Fruit fly (Drosophila melanogaster): ENCODE results near the gene Whamy.
A peak's percentile ranks its signal among the peaks of the same experiment; 100 is the strongest.

Gene Whamy

DNA sequence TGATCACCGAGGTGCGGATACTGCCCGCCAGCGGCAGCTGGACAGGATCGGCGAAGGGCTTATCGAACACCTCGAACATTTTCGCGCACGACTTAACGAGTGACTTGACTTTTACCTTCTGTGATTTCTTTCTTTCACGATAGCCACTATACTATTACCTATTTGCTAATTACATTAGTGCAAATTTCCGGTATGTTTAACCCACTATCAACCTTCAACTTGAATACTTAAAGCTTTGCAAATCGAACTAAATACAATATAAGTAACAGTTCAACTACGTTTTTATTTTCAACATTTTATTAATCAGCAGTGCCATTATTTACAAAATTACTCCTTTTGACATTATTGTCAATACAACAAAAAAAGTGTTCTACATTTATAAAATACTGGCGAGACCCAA is 42.7 kb upstream of the Whamy start, which contains the start of gene CG16904:
CG16904 (minus strand) TSS at position 101 of the 400 bp plus-strand sequence.
- TF ChIP-seq Rel (GFP tag; optimal IDR thresholded peaks at IDR 0.05) (no peak), Rel (tag; optimal IDR thresholded peaks at IDR 0.05) (no peak), brk (GFP tag; optimal IDR thresholded peaks at IDR 0.05) (no peak), Sp1 (GFP tag; optimal IDR thresholded peaks at IDR 0.05) (no peak), OdsH (GFP tag; optimal IDR thresholded peaks at IDR 0.05) (no peak), Abd-B (GFP tag; optimal IDR thresholded peaks at IDR 0.05) (no peak), CG32264 (GFP tag; optimal IDR thresholded peaks at IDR 0.05) (no peak), h (GFP tag; optimal IDR thresholded peaks at IDR 0.05) (no peak), Hnf4 (GFP tag; optimal IDR thresholded peaks at IDR 0.05) (no peak), CG9705 (GFP tag; optimal IDR thresholded peaks at IDR 0.05) (no peak), foxo (GFP tag; optimal IDR thresholded peaks at IDR 0.05) (no peak), Mio (GFP tag; optimal IDR thresholded peaks at IDR 0.05) (no peak), usp (GFP tag; optimal IDR thresholded peaks at IDR 0.05) (no peak), pan (optimal IDR thresholded peaks at IDR 0.05) (no peak)

DNA sequence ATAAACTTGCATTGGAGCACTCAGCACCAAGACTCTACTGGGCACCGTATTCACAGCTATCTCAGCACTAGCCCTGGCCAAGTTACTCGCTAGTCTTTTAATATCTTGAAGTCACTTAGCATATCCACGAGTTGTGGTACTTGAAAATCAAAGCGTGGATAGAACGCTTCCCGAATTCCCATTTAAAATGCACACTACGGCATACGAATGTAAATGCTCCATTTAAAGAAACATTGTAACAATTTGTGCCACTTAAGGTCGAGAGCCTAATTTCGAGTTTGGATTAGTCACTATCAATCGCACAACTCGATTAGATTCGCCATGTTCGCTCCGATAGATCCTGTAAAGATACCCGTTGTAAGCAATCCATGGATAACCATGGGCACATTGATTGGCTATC is 39.6 kb upstream of the Whamy start, which contains the start of gene eloF:
eloF (plus strand) TSS at position 301 of the 400 bp plus-strand sequence.
- TF ChIP-seq CG9705 (GFP tag; optimal IDR thresholded peaks at IDR 0.05) (no peak), HLH106 (tag; optimal IDR thresholded peaks at IDR 0.05) (no peak)

DNA sequence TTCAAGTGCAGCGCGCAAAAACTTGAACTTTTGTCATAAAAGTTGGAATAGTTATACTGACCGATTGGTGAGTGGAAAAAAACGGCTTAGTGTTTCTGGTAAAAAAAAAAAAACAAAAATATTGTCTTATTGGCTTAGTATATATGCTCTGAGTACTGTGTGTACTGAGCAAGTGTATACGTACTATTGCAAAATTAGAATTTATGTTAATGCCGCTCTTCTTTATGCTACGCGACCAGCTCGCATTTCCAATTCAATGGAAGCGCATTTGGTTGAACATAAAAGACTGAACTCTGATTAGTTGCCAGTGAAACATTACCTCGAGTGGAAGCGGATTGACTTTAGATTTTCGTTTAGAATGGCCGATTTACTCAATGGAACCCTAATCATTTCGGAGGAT is 38.2 kb upstream of the Whamy start, which contains the start of gene CG8534:
CG8534 (plus strand) TSS at position 301 of the 400 bp plus-strand sequence.
- TF ChIP-seq Abd-B (GFP tag; optimal IDR thresholded peaks at IDR 0.05), result no peak
- no peak for TF ChIP-seq GATAd (GFP tag; optimal IDR thresholded peaks at IDR 0.05)
- no peak for TF ChIP-seq dsf (GFP tag; optimal IDR thresholded peaks at IDR 0.05; ENCODE audit: borderline replicate concordance)
- TF ChIP-seq Mio (GFP tag; optimal IDR thresholded peaks at IDR 0.05), result no peak
- no peak for TF ChIP-seq sv (GFP tag; optimal IDR thresholded peaks at IDR 0.05)
- no peak for TF ChIP-seq N (GFP tag; optimal IDR thresholded peaks at IDR 0.05)
- TF ChIP-seq woc (GFP tag; optimal IDR thresholded peaks at IDR 0.05), result no peak
- TF ChIP-seq sage (GFP tag; optimal IDR thresholded peaks at IDR 0.05), result no peak
- TF ChIP-seq fru (GFP tag; optimal IDR thresholded peaks at IDR 0.05), result no peak

DNA sequence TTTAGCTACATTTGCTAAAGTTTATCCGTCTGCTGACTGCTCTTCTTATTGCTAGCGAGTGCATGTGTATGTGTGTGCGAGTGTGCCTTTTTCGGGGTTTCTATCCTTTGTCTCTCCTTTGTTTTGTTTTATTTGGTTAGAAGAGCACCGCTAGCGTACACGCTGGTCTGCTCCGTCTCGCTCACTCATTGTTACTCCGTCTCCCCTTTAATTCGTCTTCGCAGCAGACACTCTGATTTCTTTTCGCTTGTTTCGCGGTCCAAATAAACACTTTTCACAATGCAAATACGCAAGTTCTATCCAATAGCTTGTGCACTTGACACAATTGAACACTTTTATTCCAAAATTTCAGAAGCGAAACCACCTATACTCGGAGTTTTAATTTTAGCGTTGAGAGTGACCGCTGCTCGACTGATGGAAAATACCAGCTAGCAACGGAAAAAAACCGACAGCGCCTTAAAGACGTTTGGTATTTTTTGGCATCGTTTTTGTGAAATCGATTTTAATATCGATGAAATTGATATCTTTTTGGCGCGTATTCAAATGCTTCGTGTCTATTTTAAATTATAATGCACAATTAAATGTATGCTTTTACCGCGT is 34.8 kb upstream of the Whamy start, which contains the start of gene FBXO11:
FBXO11 (minus strand) TSS at position 423 of the 600 bp plus-strand sequence.
- TF ChIP-seq CG9705 (GFP tag; optimal IDR thresholded peaks at IDR 0.05) (peak; percentile 24), Hr83 (GFP tag; optimal IDR thresholded peaks at IDR 0.05; ENCODE audit: poor library complexity, severe bottlenecking) (no peak), foxo (GFP tag; optimal IDR thresholded peaks at IDR 0.05) (no peak), sage (GFP tag; optimal IDR thresholded peaks at IDR 0.05) (peak; percentile 6), ey (GFP tag; optimal IDR thresholded peaks at IDR 0.05) (no peak), Hnf4 (GFP tag; optimal IDR thresholded peaks at IDR 0.05) (no peak), Vsx2 (GFP tag; optimal IDR thresholded peaks at IDR 0.05; ENCODE audit: partially characterized antibody) (no peak), CrebA (GFP tag; optimal IDR thresholded peaks at IDR 0.05; ENCODE audit: borderline replicate concordance) (no peak), woc (GFP tag; optimal IDR thresholded peaks at IDR 0.05) (no peak), HLH106 (tag; optimal IDR thresholded peaks at IDR 0.05) (peak; percentile 10), rgr (GFP tag; optimal IDR thresholded peaks at IDR 0.05) (peak; percentile 46), Mio (GFP tag; optimal IDR thresholded peaks at IDR 0.05) (no peak), dl (GFP tag; optimal IDR thresholded peaks at IDR 0.05; ENCODE audit: insufficient read depth in 1 of 2, partially characterized antibody in 2 of 2) (no peak), Hr78 (GFP tag; optimal IDR thresholded peaks at IDR 0.05) (no peak), pan (optimal IDR thresholded peaks at IDR 0.05) (no peak), h (GFP tag; optimal IDR thresholded peaks at IDR 0.05) (no peak), dmrt93B (GFP tag; optimal IDR thresholded peaks at IDR 0.05) (no peak), Myc (optimal IDR thresholded peaks at IDR 0.05) (no peak), br (GFP tag; optimal IDR thresholded peaks at IDR 0.05) (no peak), psq (GFP tag; optimal IDR thresholded peaks at IDR 0.05) (peak; percentile 100), CG32264 (GFP tag; optimal IDR thresholded peaks at IDR 0.05) (no peak), Abd-B (GFP tag; optimal IDR thresholded peaks at IDR 0.05) (no peak), fru (GFP tag; optimal IDR thresholded peaks at IDR 0.05) (no peak), tai (GFP tag; optimal IDR thresholded peaks at IDR 0.05) (no peak), Sp1 (GFP tag; optimal IDR thresholded peaks at IDR 0.05) (peak; percentile 78), brk (GFP tag; optimal IDR thresholded peaks at IDR 0.05) (no peak), Rel (GFP tag; optimal IDR thresholded peaks at IDR 0.05) (no peak), Rel (tag; optimal IDR thresholded peaks at IDR 0.05) (peak; percentile 95), Dif (GFP tag; optimal IDR thresholded peaks at IDR 0.05; ENCODE audit: partially characterized antibody) (no peak), lola (GFP tag; optimal IDR thresholded peaks at IDR 0.05) (no peak), Jra (GFP tag; optimal IDR thresholded peaks at IDR 0.05) (no peak), usp (GFP tag; optimal IDR thresholded peaks at IDR 0.05) (no peak), sv (GFP tag; optimal IDR thresholded peaks at IDR 0.05) (no peak), jim (GFP tag; optimal IDR thresholded peaks at IDR 0.05) (peak; percentile 98), GATAd (GFP tag; optimal IDR thresholded peaks at IDR 0.05) (no peak), Dfd (GFP tag; optimal IDR thresholded peaks at IDR 0.05) (no peak), OdsH (GFP tag; optimal IDR thresholded peaks at IDR 0.05) (peak; percentile 12), dsf (GFP tag; optimal IDR thresholded peaks at IDR 0.05; ENCODE audit: borderline replicate concordance) (no peak), N (GFP tag; optimal IDR thresholded peaks at IDR 0.05) (no peak)

Data from whole organism, wandering third instar larva.